Fruit fly (Drosophila melanogaster): ENCODE data around the gene CG15594.

DNA sequence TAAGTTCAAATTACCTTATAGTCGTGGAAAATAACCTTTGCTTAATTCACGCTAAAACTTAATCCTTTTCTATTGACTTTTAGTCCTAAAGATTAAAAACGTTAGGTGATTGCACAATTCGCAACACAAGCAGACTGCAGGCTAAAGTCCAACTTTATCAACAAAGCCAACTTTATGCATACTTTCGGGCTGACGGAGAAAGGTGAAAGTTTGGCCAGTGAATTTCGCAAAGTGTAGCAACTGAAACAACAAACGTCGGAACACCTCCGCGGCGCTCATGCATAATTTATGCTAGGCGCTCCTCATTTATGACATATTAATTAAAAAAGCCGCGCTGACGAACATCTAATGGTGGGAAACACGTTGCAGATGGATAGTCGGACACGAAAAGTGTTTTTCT lies 17.5 kb upstream of the CG15594 start:
- TF ChIP-seq usp (GFP tag; optimal IDR thresholded peaks at IDR 0.05): no peak
- TF ChIP-seq EcR (GFP tag; optimal IDR thresholded peaks at IDR 0.05): no peak
- TF ChIP-seq psq (optimal IDR thresholded peaks at IDR 0.05): no peak
